Worm (Caenorhabditis elegans) whole organism, L3 larva: Measurements from ENCODE around the gene T26G10.1.

Source experiments
- ceh-16 ChIP-seq: sonication (generic microtip); optimal IDR thresholded peaks from 2 replicates; lab custom pipeline; 2017; ENCODE audit warnings: missing biosample characterization, missing genetic modification characterization
- egl-5 ChIP-seq: fragments of 150-350 bp; optimal IDR thresholded peaks from 2 replicates; lab custom pipeline; 2017; ENCODE audit warnings: missing biosample characterization, missing genetic modification reagents, missing genetic modification characterization, inconsistent platforms
- nhr-28 ChIP-seq: fragments of 150-350 bp; optimal IDR thresholded peaks from 2 replicates; lab custom pipeline; 2014; ENCODE audit warnings: missing biosample characterization, missing genetic modification characterization
- nhr-76 ChIP-seq: fragments of 150-350 bp; sonication (generic microtip); optimal IDR thresholded peaks from 5 replicates; lab custom pipeline; 2014; ENCODE audit warnings: missing biosample characterization, missing genetic modification characterization
- nhr-77 ChIP-seq: fragments of 150-350 bp; optimal IDR thresholded peaks from 2 replicates; lab custom pipeline; 2014; ENCODE audit warnings: missing biosample characterization, missing genetic modification characterization
- snpc-4 ChIP-seq: fragments of 150-350 bp; optimal IDR thresholded peaks from 2 replicates; lab custom pipeline; 2014; ENCODE audit warnings: missing biosample characterization, missing genetic modification characterization
- ztf-4 ChIP-seq: fragments of 150-350 bp; optimal IDR thresholded peaks from 2 replicates; lab custom pipeline; 2014; ENCODE audit warnings: missing biosample characterization, missing genetic modification characterization

DNA sequence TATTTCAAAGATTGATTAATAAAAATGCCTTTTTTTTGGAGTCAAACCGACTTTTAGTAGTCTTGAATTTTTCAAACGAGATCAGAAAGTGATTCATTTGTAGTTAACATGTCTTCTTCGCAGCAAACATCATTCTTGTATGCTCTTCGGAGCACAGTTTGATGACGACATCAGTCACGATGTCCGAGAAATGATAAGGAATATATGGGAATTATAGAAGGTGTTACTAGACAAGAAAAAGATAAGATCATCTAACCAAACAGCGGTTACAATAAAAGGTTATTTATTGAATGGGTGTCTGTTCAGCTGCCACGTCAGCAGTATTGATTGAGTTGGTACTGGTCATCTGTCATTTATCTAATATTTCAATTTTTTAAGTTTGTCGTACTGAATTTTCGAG, 40.1 kb downstream of the T26G10.1 start:
- TF ChIP-seq ceh-16 (tag; lab: Kevin White, UChicago) (no peak), nhr-76 (tag; lab: Kevin White, UChicago) (no peak), ztf-4 (tag; lab: Kevin White, UChicago) (no peak), egl-5 (tag; lab: Kevin White, UChicago) (no peak), nhr-28 (tag; lab: Kevin White, UChicago) (no peak), nhr-77 (tag; lab: Kevin White, UChicago) (no peak), snpc-4 (tag; lab: Kevin White, UChicago) (no peak)
